Worm (Caenorhabditis elegans) whole organism, L2 larva: ENCODE measurements around the gene unc-103.

ENCODE experiments used
- C34F6.9 ChIP-seq: fragments of 150-350 bp; optimal IDR thresholded peaks from 2 replicates; lab custom pipeline; 2014; ENCODE audit warnings: missing biosample characterization, missing genetic modification characterization
- F13H6.1 ChIP-seq: sonication (generic microtip); optimal IDR thresholded peaks from 2 replicates; lab custom pipeline; 2016; ENCODE audit warnings: missing genetic modification characterization, missing compliant biosample characterization
- Y55F3AM.14 ChIP-seq: fragments of 200-800 bp; sonication (Bioruptor generic); optimal IDR thresholded peaks from 2 replicates; lab custom pipeline; 2018; ENCODE audit warnings: mild to moderate bottlenecking, missing genetic modification characterization, missing compliant biosample characterization
- ZK546.5 ChIP-seq: sonication (generic microtip); optimal IDR thresholded peaks from 2 replicates; lab custom pipeline; 2017; ENCODE audit warnings: missing biosample characterization, missing genetic modification characterization
- alr-1 ChIP-seq: fragments of 150-350 bp; optimal IDR thresholded peaks from 2 replicates; lab custom pipeline; 2014; ENCODE audit warnings: missing biosample characterization, missing genetic modification characterization
- ama-1 ChIP-seq: fragments of 150-350 bp; optimal IDR thresholded peaks from 2 replicates; lab custom pipeline; 2018; ENCODE audit warnings: inconsistent platforms
- blmp-1 ChIP-seq: sonication (generic microtip); optimal IDR thresholded peaks from 2 replicates; lab custom pipeline; 2017; ENCODE audit warnings: missing genetic modification characterization, mild to moderate bottlenecking, missing compliant biosample characterization, antibody characterized with exemption, moderate library complexity; ENCODE audit not compliant: insufficient read depth
- ceh-16 ChIP-seq: fragments of 150-350 bp; optimal IDR thresholded peaks from 2 replicates; lab custom pipeline; 2014; ENCODE audit warnings: missing biosample characterization, missing genetic modification characterization
- ceh-82 ChIP-seq: fragments of 150-350 bp; optimal IDR thresholded peaks from 2 replicates; lab custom pipeline; 2014; ENCODE audit warnings: missing biosample characterization, missing genetic modification characterization
- crh-2 ChIP-seq: sonication (generic microtip); optimal IDR thresholded peaks from 2 replicates; lab custom pipeline; 2017; ENCODE audit warnings: missing biosample characterization, missing genetic modification characterization
- dmd-4 ChIP-seq: sonication (generic microtip); optimal IDR thresholded peaks from 2 replicates; lab custom pipeline; 2017; ENCODE audit warnings: missing biosample characterization, missing genetic modification characterization
- egl-27 ChIP-seq: sonication (generic microtip); optimal IDR thresholded peaks from 3 replicates; lab custom pipeline; 2017; ENCODE audit warnings: missing biosample characterization, missing genetic modification reagents, missing genetic modification characterization
- elt-1 ChIP-seq: fragments of 150-350 bp; optimal IDR thresholded peaks from 2 replicates; lab custom pipeline; 2014; ENCODE audit warnings: missing biosample characterization, missing genetic modification characterization
- elt-3 ChIP-seq: sonication (generic microtip); optimal IDR thresholded peaks from 2 replicates; lab custom pipeline; 2017; ENCODE audit warnings: missing biosample characterization, missing genetic modification characterization
- fos-1 ChIP-seq: fragments of 150-350 bp; optimal IDR thresholded peaks from 2 replicates; lab custom pipeline; 2014; ENCODE audit warnings: missing biosample characterization, missing genetic modification characterization
- gmeb-1 ChIP-seq: fragments of 150-350 bp; optimal IDR thresholded peaks from 2 replicates; lab custom pipeline; 2014; ENCODE audit warnings: missing biosample characterization, missing genetic modification characterization
- lin-11 ChIP-seq: fragments of 150-350 bp; sonication (generic microtip); optimal IDR thresholded peaks from 2 replicates; lab custom pipeline; 2014; ENCODE audit warnings: missing biosample characterization, missing genetic modification characterization, inconsistent platforms, mixed read lengths
- lin-13 ChIP-seq: fragments of 150-350 bp; optimal IDR thresholded peaks from 2 replicates; lab custom pipeline; 2014; ENCODE audit warnings: missing biosample characterization, missing genetic modification reagents, missing genetic modification characterization
- lsy-2 ChIP-seq, 2 experiments: fragments of 150-350 bp in 1 of 2; sonication (generic microtip) in 1 of 2; optimal IDR thresholded peaks; 2 replicates each; lab custom pipeline; 2014 to 2017; ENCODE audit warnings: missing biosample characterization in 2 of 2, missing genetic modification characterization in 2 of 2
- mab-5 ChIP-seq: fragments of 150-350 bp; optimal IDR thresholded peaks from 2 replicates; lab custom pipeline; 2014; ENCODE audit warnings: missing biosample characterization, missing genetic modification characterization
- mbf-1 ChIP-seq: sonication (generic microtip); optimal IDR thresholded peaks from 2 replicates; lab custom pipeline; 2017; ENCODE audit warnings: missing biosample characterization, missing genetic modification characterization
- mdl-1 ChIP-seq, 2 experiments: fragments of 150-350 bp in 1 of 2; sonication (generic microtip) in 1 of 2; optimal IDR thresholded peaks; 2 replicates each; lab custom pipeline; 2017; ENCODE audit warnings: missing biosample characterization in 2 of 2, missing genetic modification characterization in 2 of 2
- nhr-10 ChIP-seq: sonication (generic microtip); optimal IDR thresholded peaks from 2 replicates; lab custom pipeline; 2017; ENCODE audit warnings: missing biosample characterization, missing genetic modification characterization
- nhr-11 ChIP-seq: fragments of 150-350 bp; optimal IDR thresholded peaks from 2 replicates; lab custom pipeline; 2014; ENCODE audit warnings: missing biosample characterization, missing genetic modification characterization
- nhr-12 ChIP-seq: fragments of 150-350 bp; optimal IDR thresholded peaks from 2 replicates; lab custom pipeline; 2014; ENCODE audit warnings: missing biosample characterization, missing genetic modification characterization
- nhr-129 ChIP-seq: fragments of 150-350 bp; optimal IDR thresholded peaks from 2 replicates; lab custom pipeline; 2014; ENCODE audit warnings: missing biosample characterization, missing genetic modification characterization
- nhr-21 ChIP-seq: fragments of 150-350 bp; optimal IDR thresholded peaks from 2 replicates; lab custom pipeline; 2014; ENCODE audit warnings: missing biosample characterization, missing genetic modification characterization
- nhr-23 ChIP-seq: fragments of 150-350 bp; optimal IDR thresholded peaks from 2 replicates; lab custom pipeline; 2014; ENCODE audit warnings: missing biosample characterization, missing genetic modification reagents, missing genetic modification characterization
- nhr-237 ChIP-seq: fragments of 150-350 bp; optimal IDR thresholded peaks from 2 replicates; lab custom pipeline; 2014; ENCODE audit warnings: missing biosample characterization, missing genetic modification characterization
- nhr-25 ChIP-seq: fragments of 150-350 bp; sonication (generic microtip); optimal IDR thresholded peaks from 3 replicates; lab custom pipeline; 2014; ENCODE audit warnings: missing biosample characterization, missing genetic modification characterization
- nhr-6 ChIP-seq: fragments of 150-350 bp; optimal IDR thresholded peaks from 2 replicates; lab custom pipeline; 2014; ENCODE audit warnings: missing biosample characterization, missing genetic modification characterization
- nhr-77 ChIP-seq: fragments of 150-350 bp; optimal IDR thresholded peaks from 2 replicates; lab custom pipeline; 2014; ENCODE audit warnings: missing biosample characterization, missing genetic modification characterization
- sem-4 ChIP-seq: fragments of 150-350 bp; optimal IDR thresholded peaks from 2 replicates; lab custom pipeline; 2014; ENCODE audit warnings: missing biosample characterization, missing genetic modification reagents, missing genetic modification characterization
- skn-1 ChIP-seq: sonication (generic microtip); optimal IDR thresholded peaks from 2 replicates; lab custom pipeline; 2017; ENCODE audit warnings: missing biosample characterization, missing genetic modification characterization
- sma-3 ChIP-seq: sonication (generic microtip); optimal IDR thresholded peaks from 2 replicates; lab custom pipeline; 2016; ENCODE audit warnings: missing genetic modification reagents, missing genetic modification characterization, missing compliant biosample characterization
- sma-9 ChIP-seq, 2 experiments: fragments of 150-350 bp in 1 of 2; sonication (generic microtip) in 1 of 2; optimal IDR thresholded peaks; 2 replicates each; lab custom pipeline; 2014 to 2016; ENCODE audit warnings: missing genetic modification characterization in 2 of 2, mild to moderate bottlenecking in 1 of 2, missing biosample characterization in 1 of 2, missing compliant biosample characterization in 1 of 2, missing genetic modification reagents in 1 of 2, moderate library complexity in 1 of 2
- snpc-4 ChIP-seq: fragments of 150-350 bp; optimal IDR thresholded peaks from 2 replicates; lab custom pipeline; 2014; ENCODE audit warnings: missing biosample characterization, missing genetic modification characterization
- unc-39 ChIP-seq: fragments of 150-350 bp; optimal IDR thresholded peaks from 2 replicates; lab custom pipeline; 2014; ENCODE audit warnings: missing biosample characterization, missing genetic modification characterization
- unc-55 ChIP-seq: fragments of 150-350 bp; sonication (generic microtip); optimal IDR thresholded peaks from 3 replicates; lab custom pipeline; 2014; ENCODE audit warnings: missing biosample characterization, missing genetic modification reagents, missing genetic modification characterization
- unc-62 ChIP-seq: fragments of 150-350 bp; optimal IDR thresholded peaks from 2 replicates; lab custom pipeline; 2014; ENCODE audit warnings: missing biosample characterization, missing genetic modification reagents, missing genetic modification characterization
- zag-1 ChIP-seq: fragments of 150-350 bp; optimal IDR thresholded peaks from 2 replicates; lab custom pipeline; 2014; ENCODE audit warnings: missing biosample characterization, missing genetic modification characterization
- ztf-11 ChIP-seq: sonication (generic microtip); optimal IDR thresholded peaks from 2 replicates; lab custom pipeline; 2017; ENCODE audit warnings: missing biosample characterization, missing genetic modification characterization
- ztf-4 ChIP-seq: fragments of 150-350 bp; optimal IDR thresholded peaks from 2 replicates; lab custom pipeline; 2014; ENCODE audit warnings: missing biosample characterization, missing genetic modification characterization

Gene unc-103

DNA sequence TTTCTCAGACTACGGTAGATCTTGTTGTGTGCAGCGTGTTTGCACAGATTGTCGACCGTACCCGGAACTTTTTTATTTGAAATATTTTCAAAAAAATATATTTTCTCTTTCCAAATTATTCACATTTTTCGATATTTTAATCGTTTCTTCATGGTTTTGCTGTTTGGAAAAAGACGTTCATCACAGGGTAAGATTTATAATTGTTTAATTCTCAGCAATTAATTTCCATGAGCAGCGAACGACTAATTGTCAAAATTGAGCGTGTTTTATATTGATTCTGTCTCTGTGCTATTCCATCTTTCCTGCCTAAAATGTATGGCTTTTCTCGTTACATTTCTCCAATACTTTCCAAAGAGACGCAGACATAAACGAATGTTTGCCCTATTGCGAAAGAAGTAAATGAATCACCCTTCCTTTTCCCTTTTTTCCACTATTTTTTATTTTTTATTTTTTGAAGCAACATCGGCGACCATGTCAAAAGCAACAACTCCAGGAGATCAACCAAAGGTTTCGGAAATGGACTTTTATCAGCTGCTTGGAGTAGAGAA is 76.0 kb downstream of the unc-103 start, which contains the start of gene dnj-16:
dnj-16 (plus strand) TSS at position 51 of the 548 bp plus-strand sequence.
- TF ChIP-seq sem-4 (tag; lab: Kevin White, UChicago), result no peak
- no peak for TF ChIP-seq nhr-12 (tag; lab: Kevin White, UChicago)
- TF ChIP-seq alr-1, result no peak
- no peak for TF ChIP-seq ZK546.5 (tag; lab: Kevin White, UChicago)
- TF ChIP-seq nhr-6, result no peak
- no peak for TF ChIP-seq ceh-16
- no peak for TF ChIP-seq mbf-1 (tag; lab: Kevin White, UChicago)
- no peak for TF ChIP-seq nhr-21 (tag; lab: Kevin White, UChicago)
- TF ChIP-seq skn-1 (tag; lab: Kevin White, UChicago), result no peak
- no peak for TF ChIP-seq Y55F3AM.14
- no peak for TF ChIP-seq F13H6.1 (tag; lab: Kevin White, UChicago)
- no peak for TF ChIP-seq unc-62 (GFP tag; lab: Kevin White, UChicago)
- no peak for TF ChIP-seq unc-39
- peak; percentile 94 for TF ChIP-seq unc-55 (GFP tag; lab: Kevin White, UChicago)
- peak; percentile 66 for TF ChIP-seq nhr-129 (tag; lab: Kevin White, UChicago)
- no peak for TF ChIP-seq dmd-4
- TF ChIP-seq lin-11, result no peak
- TF ChIP-seq C34F6.9, result peak; percentile 87
- TF ChIP-seq nhr-23, result no peak
- peak; percentile 12 for TF ChIP-seq sma-9 (GFP tag; optimal IDR thresholded peaks at IDR 0.05; lab: Kevin White, UChicago)
- TF ChIP-seq sma-9 (tag; optimal IDR thresholded peaks at IDR 0.05; lab: Kevin White, UChicago), result no peak
- no peak for TF ChIP-seq zag-1
- no peak for TF ChIP-seq elt-1 (tag; lab: Kevin White, UChicago)
- no peak for TF ChIP-seq egl-27 (tag; lab: Kevin White, UChicago)
- peak; percentile 23 for TF ChIP-seq ztf-4 (tag; lab: Kevin White, UChicago)
- TF ChIP-seq mab-5 (tag; lab: Kevin White, UChicago), result peak; percentile 16
- peak; percentile 29 for TF ChIP-seq lin-13 (GFP tag; lab: Kevin White, UChicago)
- TF ChIP-seq crh-2, result peak; percentile 74
- peak; percentile 97 for TF ChIP-seq fos-1
- peak in 1 of 2 experiments; percentile 2 for TF ChIP-seq mdl-1 (tag; optimal IDR thresholded peaks at IDR 0.05; lab: Kevin White, UChicago)
- TF ChIP-seq sma-3 (GFP tag; lab: Kevin White, UChicago), result no peak
- no peak for TF ChIP-seq nhr-237 (tag; lab: Kevin White, UChicago)
- no peak for TF ChIP-seq nhr-11 (tag; lab: Kevin White, UChicago)
- no peak for TF ChIP-seq nhr-25
- peak; percentile 8 to 55 for TF ChIP-seq lsy-2 (tag; optimal IDR thresholded peaks at IDR 0.05; lab: Kevin White, UChicago)

DNA sequence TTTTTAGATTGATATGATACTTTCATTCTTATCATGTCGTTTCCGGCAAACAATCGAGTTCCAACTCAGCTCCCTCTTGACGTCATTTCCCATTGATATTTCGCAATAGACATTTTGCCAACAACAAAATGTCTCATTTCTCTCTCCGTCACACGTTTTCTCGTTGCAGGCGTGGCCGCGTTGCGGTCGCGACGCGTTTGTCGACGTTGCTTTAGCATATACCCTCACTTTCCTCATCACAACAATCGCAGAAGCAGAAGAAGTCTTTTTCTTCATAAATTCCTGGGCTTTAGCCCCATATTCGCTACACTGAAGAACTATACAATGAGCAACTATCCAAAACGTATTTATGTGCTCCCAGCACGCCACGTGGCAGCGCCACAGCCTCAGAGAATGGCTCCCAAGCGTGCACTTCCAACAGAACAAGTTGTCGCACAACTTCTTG is 78.5 kb downstream of the unc-103 start, which contains the start of gene xbp-1:
xbp-1 (plus strand) TSS at position 151 of the 445 bp plus-strand sequence.
- TF ChIP-seq unc-55 (GFP tag; lab: Kevin White, UChicago) (peak; percentile 96), skn-1 (tag; lab: Kevin White, UChicago) (peak; percentile 85), nhr-77 (tag; lab: Kevin White, UChicago) (no peak), nhr-25 (peak; percentile 81), blmp-1 (tag; lab: Kevin White, UChicago) (peak; percentile 64), nhr-237 (tag; lab: Kevin White, UChicago) (no peak), Y55F3AM.14 (peak; percentile 81), egl-27 (tag; lab: Kevin White, UChicago) (peak; percentile 87), fos-1 (peak; percentile 99), ama-1 (lab: Kevin White, UChicago) (peak; percentile 92), nhr-129 (tag; lab: Kevin White, UChicago) (peak; percentile 97), sma-9 (GFP tag; optimal IDR thresholded peaks at IDR 0.05; lab: Kevin White, UChicago) (peak; percentile 91), sma-9 (tag; optimal IDR thresholded peaks at IDR 0.05; lab: Kevin White, UChicago) (no peak), sem-4 (tag; lab: Kevin White, UChicago) (peak; percentile 80), snpc-4 (tag; lab: Kevin White, UChicago) (peak; percentile 52), nhr-11 (tag; lab: Kevin White, UChicago) (no peak), mdl-1 (tag; optimal IDR thresholded peaks at IDR 0.05; lab: Kevin White, UChicago) (peak; percentile 31 to 72), alr-1 (peak; percentile 31), ceh-82 (no peak), mbf-1 (tag; lab: Kevin White, UChicago) (no peak), nhr-12 (tag; lab: Kevin White, UChicago) (no peak), lin-13 (GFP tag; lab: Kevin White, UChicago) (peak; percentile 85), ztf-4 (tag; lab: Kevin White, UChicago) (peak; percentile 92), dmd-4 (no peak), C34F6.9 (peak; percentile 99), gmeb-1 (peak; percentile 67), nhr-10 (tag; lab: Kevin White, UChicago) (peak; percentile 69), mab-5 (tag; lab: Kevin White, UChicago) (peak; percentile 55), nhr-6 (peak; percentile 45), nhr-21 (tag; lab: Kevin White, UChicago) (peak; percentile 89), ztf-11 (tag; lab: Kevin White, UChicago) (no peak), nhr-23 (no peak), lin-11 (peak; percentile 87), elt-3 (tag; lab: Kevin White, UChicago) (no peak), elt-1 (tag; lab: Kevin White, UChicago) (no peak), ZK546.5 (tag; lab: Kevin White, UChicago) (no peak), lsy-2 (tag; optimal IDR thresholded peaks at IDR 0.05; lab: Kevin White, UChicago) (peak; percentile 70 to 90), sma-3 (GFP tag; lab: Kevin White, UChicago) (peak; percentile 78), crh-2 (peak; percentile 100), F13H6.1 (tag; lab: Kevin White, UChicago) (peak; percentile 89), zag-1 (peak; percentile 74)
- TF ChIP-seq, all 48 proteins: peak for 28
